Worm (Caenorhabditis elegans): ENCODE results near the gene C07D8.6.

DNA sequence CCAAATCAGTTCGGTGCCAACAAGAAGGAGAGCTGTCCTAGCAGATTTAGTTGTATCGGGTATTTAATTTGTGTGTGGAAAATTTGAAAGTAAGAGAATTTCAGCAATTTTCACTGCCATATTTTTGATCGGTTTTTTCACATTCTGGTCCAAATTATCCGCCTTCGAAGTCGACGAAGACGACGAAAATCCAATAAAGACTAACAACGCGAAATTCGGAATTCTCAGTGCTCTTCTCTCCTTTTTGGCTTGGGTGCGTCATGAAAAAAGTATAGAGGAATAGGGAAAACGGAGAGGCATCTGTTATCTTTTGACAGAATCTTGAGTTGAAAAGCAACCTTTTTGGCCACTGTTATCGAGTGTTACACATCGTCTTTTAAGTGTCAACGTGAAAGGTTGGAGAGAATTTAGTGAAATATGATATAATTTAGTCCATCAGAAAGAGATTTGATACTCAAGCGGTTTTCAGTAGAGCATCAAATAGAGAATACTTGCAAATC, 13.2 kb upstream of the C07D8.6 start:
- no peak for TF ChIP-seq zag-1 (tag; optimal IDR thresholded peaks at IDR 0.05)
- no peak for TF ChIP-seq ztf-11 (tag; optimal IDR thresholded peaks at IDR 0.05)
- no peak for TF ChIP-seq ZK546.5 (tag; optimal IDR thresholded peaks at IDR 0.05)
- no peak for TF ChIP-seq nhr-12 (tag; optimal IDR thresholded peaks at IDR 0.05)
- TF ChIP-seq snpc-4 (tag; optimal IDR thresholded peaks at IDR 0.05): no peak
- TF ChIP-seq nhr-10 (tag; optimal IDR thresholded peaks at IDR 0.05): no peak
- no peak for TF ChIP-seq nhr-6 (tag; optimal IDR thresholded peaks at IDR 0.05)
- TF ChIP-seq ama-1 (optimal IDR thresholded peaks at IDR 0.05): no peak
- TF ChIP-seq ztf-4 (tag; optimal IDR thresholded peaks at IDR 0.05): no peak
- no peak for TF ChIP-seq elt-3 (tag; optimal IDR thresholded peaks at IDR 0.05)
- TF ChIP-seq lin-13 (GFP tag; optimal IDR thresholded peaks at IDR 0.05): no peak
- no peak for TF ChIP-seq unc-62 (GFP tag; optimal IDR thresholded peaks at IDR 0.05)
- TF ChIP-seq nhr-237 (tag; optimal IDR thresholded peaks at IDR 0.05): no peak
- TF ChIP-seq lin-39 (tag; optimal IDR thresholded peaks at IDR 0.05): no peak
